Fruit fly (Drosophila melanogaster): Measurements from ENCODE around the gene MAPk-Ak2.

DNA sequence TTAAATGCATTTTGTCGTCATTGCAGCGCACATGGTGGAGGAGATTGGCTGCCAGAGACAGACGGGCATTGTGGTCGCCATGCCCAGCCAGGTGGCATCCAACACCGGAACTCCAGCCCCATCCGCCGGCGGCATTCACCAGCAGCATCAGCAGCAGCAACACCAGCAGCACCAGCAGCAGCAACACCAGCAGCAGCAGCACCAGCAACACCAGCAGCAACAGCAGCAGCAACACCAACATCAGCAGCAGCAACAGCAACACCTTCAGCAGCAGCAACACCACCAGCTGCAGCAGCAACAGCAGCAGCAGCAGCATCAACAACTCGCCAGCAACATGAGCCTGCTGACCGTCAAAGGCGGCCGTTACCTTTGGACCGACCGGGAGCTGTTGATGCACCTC lies 11.2 kb downstream of the MAPk-Ak2 start:
- TF ChIP-seq topi (GFP tag; optimal IDR thresholded peaks at IDR 0.05) (no peak), Hr38 (GFP tag; optimal IDR thresholded peaks at IDR 0.05) (no peak)

Measured in whole organism, prepupa.